Fruit fly (Drosophila melanogaster): ENCODE measurements around the gene Nbr.

Nbr gene

DNA sequence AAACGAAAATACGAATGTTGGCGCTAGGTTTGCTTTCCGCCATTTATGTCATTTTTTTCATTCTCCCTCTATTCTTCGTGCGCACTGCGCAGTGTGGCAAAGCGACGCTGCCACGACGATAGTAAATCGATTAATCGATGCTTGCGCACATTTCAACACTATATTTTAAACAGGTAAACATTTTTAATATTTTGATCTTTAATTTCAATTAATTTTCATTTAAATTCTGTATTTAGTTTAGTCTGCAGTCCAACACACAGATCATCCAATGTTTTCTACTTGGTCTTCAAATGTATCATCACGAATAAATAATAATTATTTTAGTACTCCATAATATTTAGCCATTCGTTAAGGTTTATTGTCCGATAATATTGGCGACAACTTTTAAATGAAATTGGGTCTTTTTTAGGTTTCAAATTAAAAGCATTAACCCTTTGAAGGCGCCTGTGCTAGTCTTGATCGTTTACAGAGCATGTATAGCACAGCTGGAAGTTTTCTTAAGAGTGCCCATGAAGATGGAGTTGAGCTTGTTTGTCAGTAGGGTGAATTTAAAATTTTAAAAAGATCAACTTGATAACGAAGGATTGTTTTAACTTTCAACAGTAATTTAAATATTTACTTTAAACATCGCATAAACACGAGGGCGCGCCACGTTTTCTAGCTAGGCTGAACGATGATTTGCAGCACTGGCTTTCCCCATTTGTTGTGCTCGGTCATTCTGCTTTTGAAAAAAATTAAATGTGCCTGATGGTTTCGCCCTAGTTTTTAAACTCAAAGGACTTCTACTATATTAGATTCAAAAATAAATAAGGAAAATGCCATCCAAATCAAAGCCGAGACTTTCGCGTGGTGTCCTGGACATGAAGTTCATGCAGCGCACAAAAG lies 6.5 kb downstream of the Nbr start, which contains the start of the genes Mpp6 and E2f2 (continued):
- TF ChIP-seq Blimp-1 (GFP tag; optimal IDR thresholded peaks at IDR 0.05) (no peak), CG1603 (tag; optimal IDR thresholded peaks at IDR 0.05) (peak; percentile 60), CG7556 (GFP tag; optimal IDR thresholded peaks at IDR 0.05) (peak; percentile 33), pnt (GFP tag; optimal IDR thresholded peaks at IDR 0.05) (no peak), CG4730 (GFP tag; IDR thresholded peaks at IDR 0.05) (no peak), Mes4 (GFP tag; optimal IDR thresholded peaks at IDR 0.05) (no peak), CG8359 (GFP tag; optimal IDR thresholded peaks at IDR 0.05; ENCODE audit: borderline replicate concordance) (no peak), ac (GFP tag; optimal IDR thresholded peaks at IDR 0.05) (no peak), zen (tag; optimal IDR thresholded peaks at IDR 0.05) (no peak), aop (GFP tag; IDR thresholded peaks at IDR 0.05) (no peak), CG2875 (GFP tag; optimal IDR thresholded peaks at IDR 0.05) (no peak), CG7963 (GFP tag; IDR thresholded peaks at IDR 0.05; ENCODE audit: partially characterized antibody) (peak; percentile 88), Rx (GFP tag; IDR thresholded peaks at IDR 0.05) (no peak), crol (GFP tag; IDR thresholded peaks at IDR 0.05) (no peak), mld (GFP tag; IDR thresholded peaks at IDR 0.05; ENCODE audit: partially characterized antibody) (peak; percentile 84), CG5245 (GFP tag; optimal IDR thresholded peaks at IDR 0.05) (no peak), Usf (GFP tag; optimal IDR thresholded peaks at IDR 0.05) (no peak), CG34376 (GFP tag; optimal IDR thresholded peaks at IDR 0.05) (peak; percentile 6), fd3F (GFP tag; optimal IDR thresholded peaks at IDR 0.05) (no peak), Meics (GFP tag; optimal IDR thresholded peaks at IDR 0.05) (peak; percentile 11), ERR (GFP tag; optimal IDR thresholded peaks at IDR 0.05) (no peak), Neu2 (GFP tag; optimal IDR thresholded peaks at IDR 0.05; ENCODE audit: borderline replicate concordance) (no peak), Dip3 (GFP tag; optimal IDR thresholded peaks at IDR 0.05) (peak; percentile 29), CG17359 (tag; optimal IDR thresholded peaks at IDR 0.05) (peak; percentile 4), Pdp1 (GFP tag; optimal IDR thresholded peaks at IDR 0.05) (peak in 1 of 2 experiments; percentile 16), CG16815 (GFP tag; optimal IDR thresholded peaks at IDR 0.05) (no peak), H15 (GFP tag; IDR thresholded peaks at IDR 0.05) (peak; percentile 59; the same call in 2 of the 3 replicates), Xbp1 (GFP tag; optimal IDR thresholded peaks at IDR 0.05) (peak; percentile 22), kni (GFP tag; optimal IDR thresholded peaks at IDR 0.05) (no peak), jing (GFP tag; optimal IDR thresholded peaks at IDR 0.05) (no peak), wor (GFP tag; IDR thresholded peaks at IDR 0.05) (no peak), CG17802 (tag; optimal IDR thresholded peaks at IDR 0.05) (no peak), CG11696 (GFP tag; IDR thresholded peaks at IDR 0.05) (no peak), CG6689 (GFP tag; IDR thresholded peaks at IDR 0.05) (0 out of 2 replicates have a peak, but pooled peaks have one; percentile 20), CG6854 (GFP tag; optimal IDR thresholded peaks at IDR 0.05) (no peak), dmrt11E (tag; optimal IDR thresholded peaks at IDR 0.05) (no peak), CG10267 (tag; optimal IDR thresholded peaks at IDR 0.05) (peak; percentile 95), CG31365 (tag; optimal IDR thresholded peaks at IDR 0.05) (no peak), org-1 (GFP tag; optimal IDR thresholded peaks at IDR 0.05) (no peak), CG11560 (tag; IDR thresholded peaks at IDR 0.05) (peak; percentile 49; the same call in 1 of the 3 replicates), Hr3 (GFP tag; optimal IDR thresholded peaks at IDR 0.05) (peak; percentile 20), CG8924 (tag; optimal IDR thresholded peaks at IDR 0.05) (peak; percentile 13), h (optimal IDR thresholded peaks at IDR 0.05) (no peak), her (GFP tag; optimal IDR thresholded peaks at IDR 0.05) (no peak), CG17385 (GFP tag; optimal IDR thresholded peaks at IDR 0.05) (peak; percentile 4), chif (GFP tag; optimal IDR thresholded peaks at IDR 0.05) (no peak), vnd (GFP tag; IDR thresholded peaks at IDR 0.05; ENCODE audit: partially characterized antibody) (peak; percentile 79), CG6272 (GFP tag; IDR thresholded peaks at IDR 0.05) (peak; percentile 50; the same call in 1 of the 2 replicates), CG43689 (GFP tag; IDR thresholded peaks at IDR 0.05) (no peak)
